Fruit fly (Drosophila melanogaster) whole organism, embryonic: Measurements from ENCODE around the gene CG12589.

Source experiments
- Blimp-1 ChIP-seq: fragments of 200-800 bp; sonication (Bioruptor generic); optimal IDR thresholded peaks from 3 replicates; lab custom pipeline; 2018; ENCODE audit warnings: missing biosample characterization, missing genetic modification characterization, mild to moderate bottlenecking, moderate library complexity, missing genetic modification reagents
- C15 ChIP-seq: fragments of 200-800 bp; sonication (Bioruptor generic); IDR thresholded peaks from 3 replicates; pipeline ENCODE4 v1.3.6; 2022; ENCODE audit warnings: missing biosample characterization, missing genetic modification characterization
- CG10147 ChIP-seq: fragments of 200-800 bp; sonication (Bioruptor generic); optimal IDR thresholded peaks from 2 replicates; lab custom pipeline; 2019; ENCODE audit warnings: missing biosample characterization, mild to moderate bottlenecking, missing genetic modification characterization, moderate library complexity
- CG10321 ChIP-seq: fragments of 200-800 bp; sonication (Bioruptor generic); IDR thresholded peaks from 2 replicates; pipeline ENCODE4 v1.3.6; 2022; ENCODE audit warnings: missing biosample characterization, missing genetic modification characterization
- CG10654 ChIP-seq: fragments of 200-800 bp; sonication (Bioruptor generic); optimal IDR thresholded peaks from 2 replicates; lab custom pipeline; 2016; ENCODE audit warnings: missing biosample characterization, missing genetic modification characterization
- CG13775 ChIP-seq: fragments of 200-800 bp; sonication (Bioruptor generic); optimal IDR thresholded peaks from 3 replicates; lab custom pipeline; 2017; ENCODE audit warnings: missing biosample characterization, mild to moderate bottlenecking, missing genetic modification characterization
- CG13894 ChIP-seq: fragments of 200-800 bp; sonication (Bioruptor generic); optimal IDR thresholded peaks from 3 replicates; lab custom pipeline; 2018; ENCODE audit warnings: missing biosample characterization, mild to moderate bottlenecking, missing genetic modification characterization, moderate library complexity
- CG15514 ChIP-seq: fragments of 200-800 bp; sonication (Bioruptor generic); optimal IDR thresholded peaks from 3 replicates; lab custom pipeline; 2017; ENCODE audit warnings: missing biosample characterization, missing genetic modification characterization, mild to moderate bottlenecking, moderate library complexity, missing genetic modification reagents
- CG1602 ChIP-seq: fragments of 200-800 bp; sonication (Bioruptor generic); optimal IDR thresholded peaks from 3 replicates; lab custom pipeline; 2016; ENCODE audit warnings: missing biosample characterization, missing genetic modification characterization
- CG17385 ChIP-seq: fragments of 200-800 bp; sonication (Bioruptor generic); optimal IDR thresholded peaks from 3 replicates; lab custom pipeline; 2018; ENCODE audit warnings: missing biosample characterization, mild to moderate bottlenecking, missing genetic modification characterization
- CG31365 ChIP-seq: fragments of 200-800 bp; sonication (Bioruptor generic); optimal IDR thresholded peaks from 2 replicates; lab custom pipeline; 2018; ENCODE audit warnings: missing biosample characterization, mild to moderate bottlenecking, missing genetic modification characterization
- CG34376 ChIP-seq: fragments of 200-800 bp; sonication (Bioruptor generic); optimal IDR thresholded peaks from 2 replicates; lab custom pipeline; 2018; ENCODE audit warnings: missing biosample characterization, mild to moderate bottlenecking, missing genetic modification characterization
- CG3847 ChIP-seq: fragments of 200-800 bp; sonication (Bioruptor generic); IDR thresholded peaks from 2 replicates; pipeline ENCODE4 v1.3.6; 2022; ENCODE audit warnings: missing biosample characterization, missing genetic modification characterization
- CG8290 ChIP-seq, 3 experiments: fragments of 200-800 bp; sonication (Bioruptor generic); optimal IDR thresholded peaks; 2 replicates each; lab custom pipeline; 2016 to 2019; ENCODE audit warnings: missing biosample characterization in 3 of 3, missing genetic modification characterization in 3 of 3, mild to moderate bottlenecking in 2 of 3, moderate library complexity in 1 of 3
- CG8924 ChIP-seq: fragments of 200-800 bp; optimal IDR thresholded peaks from 3 replicates; lab custom pipeline; 2019; ENCODE audit warnings: missing biosample characterization, mild to moderate bottlenecking, missing genetic modification characterization, moderate library complexity
- CG9727 ChIP-seq: fragments of 200-800 bp; sonication (Bioruptor generic); optimal IDR thresholded peaks from 3 replicates; lab custom pipeline; 2017; ENCODE audit warnings: missing biosample characterization, mild to moderate bottlenecking, missing genetic modification characterization
- Dref ChIP-seq: fragments of 200-800 bp; sonication (Bioruptor generic); IDR thresholded peaks from 2 replicates; pipeline ENCODE4 v1.3.6; 2022; ENCODE audit warnings: missing biosample characterization, missing genetic modification characterization
- E2f1 ChIP-seq: fragments of 200-800 bp; sonication (Bioruptor generic); IDR thresholded peaks from 2 replicates; pipeline ENCODE4 v1.3.6; 2022; ENCODE audit warnings: missing biosample characterization, missing genetic modification characterization
- E2f2 ChIP-seq: fragments of 200-800 bp; sonication (Bioruptor generic); IDR thresholded peaks from 2 replicates; pipeline ENCODE4 v1.3.6; 2022; ENCODE audit warnings: missing biosample characterization, missing genetic modification characterization
- Gsc ChIP-seq: fragments of 200-800 bp; sonication (Bioruptor generic); IDR thresholded peaks from 2 replicates; pipeline ENCODE4 v1.3.6; 2022; ENCODE audit warnings: missing biosample characterization, missing genetic modification characterization
- HLH3B ChIP-seq: fragments of 200-800 bp; sonication (Bioruptor generic); IDR thresholded peaks from 2 replicates; pipeline ENCODE4 v1.3.6; 2022; ENCODE audit warnings: missing biosample characterization, missing genetic modification characterization
- HLH54F ChIP-seq: fragments of 200-800 bp; sonication (Bioruptor generic); optimal IDR thresholded peaks from 3 replicates; lab custom pipeline; 2016; ENCODE audit warnings: missing biosample characterization, missing genetic modification characterization
- Jarid2 ChIP-seq: fragments of 200-800 bp; sonication (Bioruptor generic); optimal IDR thresholded peaks from 3 replicates; lab custom pipeline; 2017; ENCODE audit warnings: mild to moderate bottlenecking, missing biosample characterization, missing genetic modification reagents, missing genetic modification characterization
- MTF-1 ChIP-seq: fragments of 200-800 bp; sonication (Bioruptor generic); optimal IDR thresholded peaks from 2 replicates; lab custom pipeline; 2018; ENCODE audit warnings: missing biosample characterization, mild to moderate bottlenecking, missing genetic modification characterization, borderline replicate concordance
- Med ChIP-seq: fragments of 200-800 bp; sonication (Bioruptor generic); peaks from one replicate; lab custom pipeline; 2016; ENCODE audit warnings: missing biosample characterization, missing genetic modification characterization, mild to moderate bottlenecking, inconsistent platforms, moderate library complexity
- Mrtf ChIP-seq: fragments of 200-800 bp; sonication (Bioruptor generic); IDR thresholded peaks from 3 replicates; pipeline ENCODE4 v1.3.6; 2022; ENCODE audit warnings: missing biosample characterization, missing genetic modification characterization
- PHDP ChIP-seq: fragments of 200-800 bp; sonication (Bioruptor generic); optimal IDR thresholded peaks from 3 replicates; lab custom pipeline; 2018; ENCODE audit warnings: missing biosample characterization, mild to moderate bottlenecking, missing genetic modification characterization, moderate library complexity
- Rfx ChIP-seq: fragments of 200-800 bp; sonication (Bioruptor generic); IDR thresholded peaks from 2 replicates; pipeline ENCODE4 v1.3.6; 2022; ENCODE audit warnings: missing biosample characterization, missing genetic modification characterization
- aop ChIP-seq: fragments of 200-800 bp; sonication (Bioruptor generic); IDR thresholded peaks from 2 replicates; pipeline ENCODE4 v1.3.6; 2022; ENCODE audit warnings: missing biosample characterization, missing genetic modification characterization
- ara ChIP-seq: fragments of 200-800 bp; sonication (Bioruptor generic); IDR thresholded peaks from 2 replicates; pipeline ENCODE4 v1.3.6; 2022; ENCODE audit warnings: missing biosample characterization, missing genetic modification characterization
- bab2 ChIP-seq: fragments of 200-800 bp; sonication (Bioruptor generic); optimal IDR thresholded peaks from 2 replicates; lab custom pipeline; 2016; ENCODE audit warnings: missing biosample characterization, missing genetic modification characterization
- croc ChIP-seq: fragments of 200-800 bp; sonication (Bioruptor generic); conservative IDR thresholded peaks from 3 replicates; pipeline ENCODE4 v1.3.6; 2022; ENCODE audit warnings: missing biosample characterization, missing genetic modification characterization
- cwo ChIP-seq: fragments of 200-800 bp; sonication (Bioruptor generic); optimal IDR thresholded peaks from 3 replicates; lab custom pipeline; 2017; ENCODE audit warnings: missing biosample characterization, missing genetic modification characterization, mild to moderate bottlenecking, moderate library complexity, missing genetic modification reagents
- esg ChIP-seq: fragments of 200-800 bp; sonication (Bioruptor generic); conservative IDR thresholded peaks from 2 replicates; pipeline ENCODE4 v1.3.6; 2022; ENCODE audit warnings: missing biosample characterization, missing genetic modification characterization
- eve ChIP-seq, 2 experiments: fragments of >200 bp; optimal IDR thresholded peaks; 2 replicates each; lab custom pipeline; 2017; ENCODE audit warnings: missing biosample characterization in 2 of 2, missing genetic modification characterization in 2 of 2
- fd96Cb ChIP-seq: fragments of 200-800 bp; sonication (Bioruptor generic); optimal IDR thresholded peaks from 2 replicates; lab custom pipeline; 2018; ENCODE audit warnings: missing biosample characterization, mild to moderate bottlenecking, missing genetic modification characterization, moderate library complexity
- her ChIP-seq: fragments of 200-800 bp; sonication (Bioruptor generic); optimal IDR thresholded peaks from 2 replicates; lab custom pipeline; 2016; ENCODE audit warnings: missing biosample characterization, missing genetic modification characterization
- lbe ChIP-seq: fragments of 200-800 bp; sonication (Bioruptor generic); optimal IDR thresholded peaks from 2 replicates; lab custom pipeline; 2016; ENCODE audit warnings: missing biosample characterization, mild to moderate bottlenecking, missing genetic modification characterization
- lilli ChIP-seq: fragments of 200-800 bp; sonication (Bioruptor generic); optimal IDR thresholded peaks from 3 replicates; lab custom pipeline; 2016; ENCODE audit warnings: missing biosample characterization, missing genetic modification characterization
- pan ChIP-seq, 4 experiments: fragments of >200 bp in 3 of 4; fragments of 200-800 bp in 1 of 4; sonication (Bioruptor generic) in 1 of 4; optimal IDR thresholded peaks in 3 of 4; IDR thresholded peaks in 1 of 4; 2 replicates each; pipeline versions ENCODE4 v1.3.6 to Lab custom; 2017 to 2022; ENCODE audit warnings: missing biosample characterization in 2 of 4, missing genetic modification characterization in 2 of 4, mixed read lengths in 1 of 4
- repo ChIP-seq: fragments of 200-800 bp; sonication (Bioruptor generic); optimal IDR thresholded peaks from 2 replicates; lab custom pipeline; 2016; ENCODE audit warnings: missing biosample characterization, missing genetic modification characterization
- run ChIP-seq: fragments of 200-800 bp; sonication (Bioruptor generic); optimal IDR thresholded peaks from 3 replicates; lab custom pipeline; 2018; ENCODE audit warnings: missing biosample characterization, mild to moderate bottlenecking, missing genetic modification characterization
- schlank ChIP-seq: fragments of 200-800 bp; sonication (Bioruptor generic); optimal IDR thresholded peaks from 2 replicates; lab custom pipeline; 2018; ENCODE audit warnings: missing biosample characterization, mild to moderate bottlenecking, missing genetic modification characterization
- sens-2 ChIP-seq: fragments of 200-800 bp; sonication (Bioruptor generic); IDR thresholded peaks from 2 replicates; pipeline ENCODE4 v1.3.6; 2022; ENCODE audit warnings: missing biosample characterization, missing genetic modification characterization
- slou ChIP-seq: fragments of 200-800 bp; sonication (Bioruptor generic); optimal IDR thresholded peaks from 3 replicates; lab custom pipeline; 2016; ENCODE audit warnings: missing biosample characterization, missing genetic modification characterization
- ssp ChIP-seq: fragments of 200-800 bp; sonication (Bioruptor generic); IDR thresholded peaks from 2 replicates; pipeline ENCODE4 v1.3.6; 2022; ENCODE audit warnings: missing biosample characterization, missing genetic modification characterization
- stc ChIP-seq: fragments of 200-800 bp; sonication (Bioruptor generic); IDR thresholded peaks from 2 replicates; pipeline ENCODE4 v1.3.6; 2022; ENCODE audit warnings: missing biosample characterization, missing genetic modification characterization
- tx ChIP-seq: fragments of 200-800 bp; sonication (Bioruptor generic); optimal IDR thresholded peaks from 2 replicates; lab custom pipeline; 2016; ENCODE audit warnings: missing biosample characterization, missing genetic modification characterization
- vnd ChIP-seq: fragments of 200-800 bp; sonication (Bioruptor generic); IDR thresholded peaks from 3 replicates; pipeline ENCODE4 v1.3.6; 2022; ENCODE audit warnings: missing biosample characterization, missing genetic modification characterization; ENCODE audit not compliant: partially characterized antibody
- wor ChIP-seq: fragments of 200-800 bp; sonication (Bioruptor generic); IDR thresholded peaks from 2 replicates; pipeline ENCODE4 v1.3.6; 2022; ENCODE audit warnings: missing biosample characterization, missing genetic modification characterization
- zen2 ChIP-seq: fragments of 200-800 bp; sonication (Bioruptor generic); IDR thresholded peaks from 3 replicates; pipeline ENCODE4 v1.3.6; 2022; ENCODE audit warnings: missing biosample characterization, missing genetic modification characterization; ENCODE audit not compliant: partially characterized antibody

The CG12589 gene

DNA sequence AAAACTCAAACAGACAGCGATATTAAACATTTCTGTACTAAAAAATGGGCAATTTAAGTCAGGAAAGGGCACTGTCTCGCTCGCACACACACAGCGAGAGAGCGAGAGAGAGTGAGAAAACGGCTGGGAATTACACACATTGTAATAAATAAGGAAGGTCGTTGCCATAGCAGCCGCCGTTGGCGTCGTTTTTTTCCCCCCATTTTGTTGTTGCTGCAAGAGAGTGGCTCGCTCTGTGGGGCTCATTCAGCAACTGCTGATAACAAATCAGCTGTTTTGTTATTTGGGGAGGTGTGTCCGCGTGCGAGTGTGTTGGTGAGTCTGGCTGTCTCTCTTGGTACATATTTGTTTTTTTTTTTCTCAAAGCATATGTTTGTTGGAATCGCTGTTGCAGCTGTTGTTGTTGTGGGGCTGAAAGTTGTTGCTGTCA, 50.9 kb downstream of the CG12589 start (continued):
- TF ChIP-seq pan (optimal IDR thresholded peaks at IDR 0.05; lab: Kevin White, UChicago) (no peak), pan (GFP tag; optimal IDR thresholded peaks at IDR 0.05 in 1 of 2, IDR thresholded peaks at IDR 0.05 in 1 of 2) (no peak), schlank (tag; lab: Kevin White, UChicago) (no peak), eve (GFP tag; optimal IDR thresholded peaks at IDR 0.05; lab: Kevin White, UChicago) (no peak), CG3847 (no peak), Rfx (GFP tag; lab: Robert Waterston, UW) (no peak), CG31365 (tag; lab: Kevin White, UChicago) (peak; percentile 28), wor (no peak), CG10654 (GFP tag; lab: Kevin White, UChicago) (no peak), slou (GFP tag; lab: Kevin White, UChicago) (no peak), Gsc (GFP tag; lab: Robert Waterston, UW) (no peak), CG10321 (GFP tag; lab: Robert Waterston, UW) (no peak), CG17385 (GFP tag; lab: Kevin White, UChicago) (peak; percentile 37), bab2 (GFP tag; lab: Kevin White, UChicago) (no peak), lilli (GFP tag; lab: Kevin White, UChicago) (no peak), sens-2 (GFP tag; lab: Robert Waterston, UW) (no peak), Blimp-1 (GFP tag; lab: Kevin White, UChicago) (peak; percentile 51), ara (GFP tag; lab: Robert Waterston, UW) (no peak), MTF-1 (GFP tag; lab: Kevin White, UChicago) (peak; percentile 71), CG1602 (GFP tag; lab: Kevin White, UChicago) (no peak), Jarid2 (GFP tag; lab: Kevin White, UChicago) (peak; percentile 47), CG8290 (GFP tag; optimal IDR thresholded peaks at IDR 0.05; lab: Kevin White, UChicago) (peak; percentile 44), CG8290 (tag; optimal IDR thresholded peaks at IDR 0.05; lab: Kevin White, UChicago) (peak in 1 of 2 experiments; percentile 22), esg (no peak), lbe (GFP tag; lab: Kevin White, UChicago) (peak; percentile 61), Mrtf (no peak), run (tag; lab: Kevin White, UChicago) (peak; percentile 60), croc (GFP tag; lab: Robert Waterston, UW) (no peak), CG9727 (GFP tag; lab: Kevin White, UChicago) (peak; percentile 48), vnd (GFP tag; lab: Robert Waterston, UW) (no peak), fd96Cb (tag; lab: Kevin White, UChicago) (no peak), stc (GFP tag; lab: Robert Waterston, UW) (no peak), E2f2 (GFP tag; lab: Robert Waterston, UW) (no peak), cwo (GFP tag; lab: Kevin White, UChicago) (no peak), HLH3B (GFP tag; lab: Robert Waterston, UW) (no peak), ssp (GFP tag; lab: Robert Waterston, UW) (no peak), E2f1 (no peak), Med (GFP tag; lab: Kevin White, UChicago) (peak; percentile 82), zen2 (GFP tag; lab: Robert Waterston, UW) (no peak), repo (GFP tag; lab: Kevin White, UChicago) (no peak), CG15514 (GFP tag; lab: Kevin White, UChicago) (peak; percentile 47), CG13894 (tag; lab: Kevin White, UChicago) (no peak), CG34376 (peak; percentile 37), tx (GFP tag; lab: Kevin White, UChicago) (no peak), Dref (no peak), CG10147 (GFP tag; lab: Kevin White, UChicago) (no peak), PHDP (tag; lab: Kevin White, UChicago) (peak; percentile 66), her (GFP tag; lab: Kevin White, UChicago) (peak; percentile 51), C15 (no peak), aop (no peak), CG8924 (peak; percentile 18), HLH54F (GFP tag; lab: Kevin White, UChicago) (no peak), CG13775 (no peak)
